Fruit fly (Drosophila melanogaster): ENCODE results near the gene CG10005.

CG10005 gene

dm6 chr3R:12005417-12005816 lies 28.4 kb upstream of the CG10005 start, which contains the start of gene Tk:
Gene Tk, minus strand, starts transcription at chr3R:12005473.
- no peak for TF ChIP-seq CG14655 (GFP tag; optimal IDR thresholded peaks at IDR 0.05)
- TF ChIP-seq CG12605 (GFP tag; IDR thresholded peaks at IDR 0.05): peak; percentile 26; the same call in 1 of the 2 replicates

dm6 chr3R:11999074-11999473 lies 22.1 kb upstream of the CG10005 start, which contains the start of gene Ect3:
Gene Ect3, plus strand, starts transcription at chr3R:11999278.
- TF ChIP-seq Snoo (tag; optimal IDR thresholded peaks at IDR 0.05) (no peak), CG12605 (GFP tag; IDR thresholded peaks at IDR 0.05) (0 out of 2 replicates have a peak, but pooled peaks have one; percentile 26)

dm6 chr3R:11998130-11998529 lies 21.1 kb upstream of the CG10005 start:
- TF ChIP-seq CG8301 (tag; optimal IDR thresholded peaks at IDR 0.05) (no peak), CG4496 (GFP tag; IDR thresholded peaks at IDR 0.05) (no peak)

DNA sequence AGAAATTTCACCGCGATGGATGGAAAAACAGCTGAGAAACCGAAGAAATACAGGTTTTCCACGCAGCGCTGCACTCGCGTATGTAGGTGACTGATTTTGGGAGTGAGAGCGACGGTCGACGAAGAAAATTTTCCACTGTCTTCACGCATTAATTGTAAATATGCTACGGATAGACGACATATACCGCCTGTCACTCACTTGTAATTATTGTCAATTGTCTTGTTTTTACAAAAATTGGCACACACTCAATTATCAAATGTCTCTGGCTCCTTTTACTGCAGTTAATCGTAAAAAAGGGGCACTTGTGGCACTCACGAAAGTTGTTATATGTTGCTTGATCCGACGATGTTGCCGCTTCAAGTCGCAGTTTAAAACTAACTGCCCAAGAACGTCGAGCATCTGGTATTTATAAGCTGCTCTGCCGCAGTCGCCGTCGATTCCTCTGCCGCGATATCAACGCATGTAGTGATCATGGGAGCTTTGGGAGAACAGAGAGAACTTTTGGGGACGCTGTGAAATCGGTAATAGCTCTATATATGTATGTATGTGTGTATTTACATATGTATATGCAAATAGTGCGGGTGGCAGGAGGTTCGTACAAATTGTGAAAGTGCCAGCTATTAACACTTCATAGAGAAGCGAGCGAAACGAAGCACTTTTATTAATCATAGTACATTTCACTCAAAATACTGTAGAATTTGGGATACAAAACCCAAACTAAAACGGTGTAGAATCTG lies 16.1 kb upstream of the CG10005 start, which contains the start of gene mfas:
mfas (minus strand) TSS at position 382 of the 737 bp plus-strand sequence.
- peak; percentile 37 for TF ChIP-seq Pif1A (GFP tag; optimal IDR thresholded peaks at IDR 0.05)
- no peak for TF ChIP-seq CG32121 (GFP tag; IDR thresholded peaks at IDR 0.05)
- no peak for TF ChIP-seq fd96Ca (GFP tag; IDR thresholded peaks at IDR 0.05)
- no peak for TF ChIP-seq CG10348 (GFP tag; IDR thresholded peaks at IDR 0.05)
- TF ChIP-seq CG8301 (tag; optimal IDR thresholded peaks at IDR 0.05): no peak
- peak; percentile 21 for TF ChIP-seq CG13204 (GFP tag; optimal IDR thresholded peaks at IDR 0.05)
- TF ChIP-seq Pif1B (GFP tag; optimal IDR thresholded peaks at IDR 0.05): peak; percentile 51
- peak; percentile 58 for TF ChIP-seq EcR (GFP tag; optimal IDR thresholded peaks at IDR 0.05)
- TF ChIP-seq CG8159 (tag; optimal IDR thresholded peaks at IDR 0.05): no peak
- TF ChIP-seq Ets98B (GFP tag; IDR thresholded peaks at IDR 0.05): no peak; the same call in 1 of the 2 replicates
- TF ChIP-seq CG4496 (GFP tag; IDR thresholded peaks at IDR 0.05): 0 out of 3 replicates have a peak, but pooled peaks have one; percentile 38
- TF ChIP-seq CG9948 (tag; optimal IDR thresholded peaks at IDR 0.05): no peak
- TF ChIP-seq CG15710 (tag; optimal IDR thresholded peaks at IDR 0.05): no peak
- peak; percentile 3 for TF ChIP-seq Snoo (tag; optimal IDR thresholded peaks at IDR 0.05)
- no peak for TF ChIP-seq rn (GFP tag; IDR thresholded peaks at IDR 0.05)
- TF ChIP-seq CG34367 (tag; optimal IDR thresholded peaks at IDR 0.05): no peak
- no peak for TF ChIP-seq CG14655 (GFP tag; optimal IDR thresholded peaks at IDR 0.05)
- 0 out of 2 replicates have a peak, but pooled peaks have one; percentile 9 for TF ChIP-seq CG12605 (GFP tag; IDR thresholded peaks at IDR 0.05)

DNA sequence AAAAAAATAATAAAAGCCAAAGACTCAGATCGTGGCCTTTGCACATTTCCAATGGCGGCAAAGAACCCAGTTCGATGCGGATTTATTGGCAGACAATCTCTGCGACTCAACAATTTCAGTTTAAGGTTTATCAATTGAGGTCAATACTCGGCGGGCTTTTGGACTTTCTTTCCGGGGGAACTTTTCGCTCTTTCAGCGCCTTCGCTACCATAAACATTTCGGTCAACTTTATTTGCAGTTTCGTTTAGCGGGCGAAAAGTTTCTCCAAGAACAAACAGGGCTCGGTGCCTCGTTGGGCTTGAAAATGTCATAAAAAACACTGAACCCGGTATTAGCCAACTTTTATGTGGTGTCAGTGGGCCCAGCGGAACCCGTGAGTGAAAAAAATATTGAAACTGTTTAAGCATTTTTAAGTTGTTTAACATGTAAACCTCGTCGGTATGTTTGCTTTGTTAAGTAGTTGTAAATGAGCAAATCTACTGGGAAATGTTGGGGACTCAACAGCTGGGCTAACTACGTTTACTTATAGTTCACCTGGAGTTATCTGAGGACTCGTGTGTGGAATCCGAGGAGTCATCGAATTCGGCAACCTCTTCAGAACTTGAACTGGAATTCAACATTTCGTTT lies 14.7 kb upstream of the CG10005 start:
- TF ChIP-seq CG10348 (GFP tag; IDR thresholded peaks at IDR 0.05) (no peak), CG4496 (GFP tag; IDR thresholded peaks at IDR 0.05) (no peak)

- TF ChIP-seq CG13204 (GFP tag; optimal IDR thresholded peaks at IDR 0.05): peak; percentile 42
- TF ChIP-seq CG17806 (tag; optimal IDR thresholded peaks at IDR 0.05): no peak
Observed at dm6 chr3R:11989996-11990395, 13.0 kb upstream of the CG10005 start.

dm6 chr3R:11989206-11989605 lies 12.2 kb upstream of the CG10005 start:
- no peak for TF ChIP-seq CG15710 (tag; optimal IDR thresholded peaks at IDR 0.05)
- TF ChIP-seq CG13204 (GFP tag; optimal IDR thresholded peaks at IDR 0.05): peak; percentile 87

DNA sequence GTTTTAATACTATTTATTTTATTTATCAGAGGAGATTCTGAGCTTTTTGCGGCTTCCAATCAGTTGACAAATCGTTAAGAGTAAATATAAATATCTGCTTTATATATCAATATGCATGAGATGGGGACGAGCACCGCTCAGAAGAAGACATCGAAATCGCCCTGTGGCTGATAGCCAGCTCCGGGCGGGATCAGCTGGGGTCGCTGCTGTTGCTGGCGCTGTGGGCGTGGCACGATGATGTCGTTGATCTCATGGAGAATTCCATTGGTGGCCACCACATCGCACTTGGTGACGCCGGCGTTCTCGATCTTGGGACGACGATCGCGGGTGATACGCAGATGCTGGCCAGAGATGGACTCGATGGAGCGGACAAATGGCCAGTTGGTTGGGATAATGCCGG lies 7.9 kb upstream of the CG10005 start:
- TF ChIP-seq EcR (GFP tag; optimal IDR thresholded peaks at IDR 0.05) (peak; percentile 79), CG32121 (GFP tag; IDR thresholded peaks at IDR 0.05) (no peak), CG15710 (tag; optimal IDR thresholded peaks at IDR 0.05) (no peak)

DNA sequence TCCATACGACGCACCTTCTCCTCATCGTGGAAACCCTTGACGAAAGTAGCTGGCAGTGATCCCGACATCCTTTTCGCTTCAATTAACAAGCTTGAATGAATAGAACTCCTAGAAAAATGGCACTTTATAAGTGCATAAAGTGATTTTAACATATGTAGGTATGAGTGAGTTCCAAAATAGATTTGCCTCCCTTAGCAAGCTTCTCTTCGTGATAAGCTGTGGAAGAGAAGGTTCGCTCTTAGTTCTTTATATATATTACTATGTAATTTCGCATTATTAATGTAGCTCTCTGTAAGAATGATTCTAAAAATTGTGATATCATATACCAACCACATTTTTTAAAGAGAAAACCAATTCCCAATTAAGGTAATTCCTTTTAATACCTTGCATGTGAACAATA lies 7.4 kb upstream of the CG10005 start, which contains the start of gene CG3397:
CG3397 (minus strand) TSS at position 101 of the 400 bp plus-strand sequence.
- TF ChIP-seq gl (tag; optimal IDR thresholded peaks at IDR 0.05): no peak
- TF ChIP-seq fd96Ca (GFP tag; IDR thresholded peaks at IDR 0.05): no peak

Data from whole organism, pupa.